Worm (Caenorhabditis elegans): ENCODE data around the gene F53A2.1.

DNA sequence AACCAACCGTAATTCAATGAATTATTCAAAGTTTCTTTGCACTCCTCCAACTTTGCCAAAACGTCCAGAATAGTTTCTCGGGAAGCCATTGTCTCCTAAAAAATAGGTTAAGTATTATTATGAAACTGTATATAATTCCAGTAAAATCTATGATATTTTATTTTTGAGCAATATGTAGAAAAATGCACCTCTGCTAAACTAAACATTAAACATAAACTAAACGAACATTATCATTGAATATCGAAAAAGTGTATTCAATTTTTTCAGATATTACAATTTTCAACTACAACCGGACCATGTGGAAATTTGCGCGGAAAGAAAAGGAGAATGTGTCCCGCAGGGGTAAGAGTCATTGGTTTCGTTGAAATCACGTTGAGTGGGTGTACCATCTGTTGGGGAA lies 15.0 kb upstream of the F53A2.1 start, which contains the start of gene F53A2.3:
- TF ChIP-seq ztf-16 (tag; optimal IDR thresholded peaks at IDR 0.05) (no peak), madf-2 (tag; optimal IDR thresholded peaks at IDR 0.05) (no peak), pag-3 (tag; optimal IDR thresholded peaks at IDR 0.05; ENCODE audit: borderline replicate concordance) (no peak), nfya-1 (tag; optimal IDR thresholded peaks at IDR 0.05) (no peak), ceh-30 (tag; optimal IDR thresholded peaks at IDR 0.05) (no peak), ceh-24 (tag; optimal IDR thresholded peaks at IDR 0.05) (no peak), nhr-232 (tag; optimal IDR thresholded peaks at IDR 0.05) (no peak), C08G9.2 (tag; optimal IDR thresholded peaks at IDR 0.05) (no peak), che-1 (tag; optimal IDR thresholded peaks at IDR 0.05) (no peak), pha-4 (tag; optimal IDR thresholded peaks at IDR 0.05) (no peak), nhr-11 (tag; optimal IDR thresholded peaks at IDR 0.05) (no peak), sox-4 (tag; optimal IDR thresholded peaks at IDR 0.05) (no peak)
